Worm (Caenorhabditis elegans): ENCODE results near the gene F07C6.6.

F07C6.6 gene

DNA sequence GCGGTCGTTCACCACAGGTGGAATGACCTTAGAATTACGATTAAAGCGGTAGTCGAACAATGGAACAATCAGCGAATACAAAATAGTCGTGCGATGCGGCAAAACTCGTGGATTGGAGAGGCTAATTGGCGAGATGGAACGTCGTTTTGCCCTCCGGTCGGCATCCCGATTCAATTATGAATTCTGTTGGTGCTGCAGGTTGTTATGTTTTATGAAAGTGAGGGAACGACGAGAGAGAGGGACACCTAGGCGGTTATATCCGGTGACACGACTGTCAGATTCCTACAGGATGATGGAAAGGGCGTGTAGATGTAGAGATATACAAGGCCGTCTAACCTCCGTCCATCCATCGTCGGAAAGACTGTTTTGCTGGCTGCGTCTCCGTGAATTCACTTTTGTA is 24.0 kb downstream of the F07C6.6 start:
- no peak for TF ChIP-seq ama-1 (optimal IDR thresholded peaks at IDR 0.05)
- TF ChIP-seq hmg-4 (GFP tag; optimal IDR thresholded peaks at IDR 0.05): no peak
- no peak for TF ChIP-seq ceh-36 (tag; optimal IDR thresholded peaks at IDR 0.05)

DNA sequence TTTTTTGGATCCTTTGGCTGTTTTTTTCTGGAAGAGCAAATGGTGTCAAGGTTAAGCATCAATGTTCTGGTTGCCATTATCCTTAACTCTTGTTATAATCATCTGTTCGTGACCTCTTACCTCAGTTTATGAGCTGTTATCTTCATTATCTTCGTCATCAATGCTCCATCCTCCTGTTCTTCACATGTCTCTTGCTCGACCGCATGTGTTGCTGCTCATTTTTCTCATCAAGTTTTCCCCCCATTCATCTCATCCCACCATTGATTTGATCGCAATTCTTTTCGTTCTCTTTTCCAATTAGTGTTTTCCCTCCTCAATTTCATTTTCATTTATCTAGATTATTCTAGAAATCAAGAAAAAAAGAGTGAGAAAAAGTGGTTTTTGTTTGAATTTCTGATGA is 24.9 kb downstream of the F07C6.6 start:
- TF ChIP-seq ceh-36 (tag; optimal IDR thresholded peaks at IDR 0.05) (no peak), tbx-11 (GFP tag; IDR thresholded peaks at IDR 0.05) (no peak), ama-1 (optimal IDR thresholded peaks at IDR 0.05) (no peak), flt-1 (GFP tag; IDR thresholded peaks at IDR 0.05) (no peak), tbx-37 (GFP tag; conservative IDR thresholded peaks at IDR 0.05) (no peak), tra-4 (tag; optimal IDR thresholded peaks at IDR 0.05) (no peak), F13C5.2 (tag; optimal IDR thresholded peaks at IDR 0.05) (no peak), ceh-13 (GFP tag; optimal IDR thresholded peaks at IDR 0.05) (no peak), B0310.2 (tag; optimal IDR thresholded peaks at IDR 0.05) (no peak), hmbx-1 (tag; optimal IDR thresholded peaks at IDR 0.05) (no peak), scrt-1 (GFP tag; IDR thresholded peaks at IDR 0.05) (no peak), sea-1 (GFP tag; conservative IDR thresholded peaks at IDR 0.05) (no peak), pes-1 (GFP tag; IDR thresholded peaks at IDR 0.05) (no peak), aly-1 (tag; optimal IDR thresholded peaks at IDR 0.05) (no peak), hnd-1 (tag; optimal IDR thresholded peaks at IDR 0.05) (no peak), hmg-4 (GFP tag; optimal IDR thresholded peaks at IDR 0.05) (no peak), ets-7 (tag; optimal IDR thresholded peaks at IDR 0.05) (no peak)

- no peak for TF ChIP-seq flt-1 (GFP tag; IDR thresholded peaks at IDR 0.05)
- TF ChIP-seq hmg-4 (GFP tag; optimal IDR thresholded peaks at IDR 0.05): no peak
- TF ChIP-seq ceh-36 (tag; optimal IDR thresholded peaks at IDR 0.05): no peak
- TF ChIP-seq aly-1 (tag; optimal IDR thresholded peaks at IDR 0.05): no peak
- no peak for TF ChIP-seq F13C5.2 (tag; optimal IDR thresholded peaks at IDR 0.05)
- no peak for TF ChIP-seq hmbx-1 (tag; optimal IDR thresholded peaks at IDR 0.05)
- TF ChIP-seq ets-7 (tag; optimal IDR thresholded peaks at IDR 0.05): no peak
- TF ChIP-seq scrt-1 (GFP tag; IDR thresholded peaks at IDR 0.05): no peak
- TF ChIP-seq tbx-37 (GFP tag; conservative IDR thresholded peaks at IDR 0.05): no peak
- no peak for TF ChIP-seq pes-1 (GFP tag; IDR thresholded peaks at IDR 0.05)
- no peak for TF ChIP-seq B0310.2 (tag; optimal IDR thresholded peaks at IDR 0.05)
- no peak for TF ChIP-seq ama-1 (optimal IDR thresholded peaks at IDR 0.05)
- no peak for TF ChIP-seq hnd-1 (tag; optimal IDR thresholded peaks at IDR 0.05)
- TF ChIP-seq ceh-13 (GFP tag; optimal IDR thresholded peaks at IDR 0.05): no peak
- TF ChIP-seq sea-1 (GFP tag; conservative IDR thresholded peaks at IDR 0.05): no peak
Measured at ce11 chrIV:12825304-12825703, 32.7 kb downstream of the F07C6.6 start, which contains the start of gene M02B1.4. TSS of gene M02B1.4 (minus strand) at chrIV:12825312.

DNA sequence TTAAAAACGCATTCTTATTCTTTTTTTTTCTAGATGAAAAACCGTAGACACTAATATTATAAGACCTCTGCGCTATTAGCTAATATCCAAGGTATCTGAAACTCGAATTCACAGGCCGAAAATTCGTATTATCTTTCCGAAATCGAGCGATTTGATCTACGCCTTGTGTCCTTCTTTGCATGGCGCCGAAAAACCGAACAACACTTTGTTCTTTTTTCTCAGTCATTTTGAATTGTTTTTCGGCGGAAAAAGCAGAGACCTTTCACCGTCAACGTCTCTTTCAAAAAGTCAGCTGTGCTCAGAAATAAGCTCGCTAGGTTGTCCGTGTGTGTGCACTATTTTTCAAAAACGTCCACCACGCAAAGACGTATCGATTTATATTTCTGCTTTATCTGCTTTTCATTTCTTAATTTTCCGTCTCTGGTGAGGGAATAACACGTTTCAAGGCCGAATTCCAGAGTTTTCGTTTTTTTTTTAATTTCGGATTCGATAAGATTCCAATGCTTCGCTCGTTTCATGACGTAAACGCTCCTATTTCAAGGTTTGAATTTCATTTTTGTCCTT is 38.3 kb downstream of the F07C6.6 start:
- TF ChIP-seq ama-1 (optimal IDR thresholded peaks at IDR 0.05) (no peak), ets-7 (tag; optimal IDR thresholded peaks at IDR 0.05) (no peak), sea-1 (GFP tag; conservative IDR thresholded peaks at IDR 0.05) (no peak), ceh-13 (GFP tag; optimal IDR thresholded peaks at IDR 0.05) (no peak), aly-1 (tag; optimal IDR thresholded peaks at IDR 0.05) (no peak), flt-1 (GFP tag; IDR thresholded peaks at IDR 0.05) (no peak), B0310.2 (tag; optimal IDR thresholded peaks at IDR 0.05) (no peak), ceh-36 (tag; optimal IDR thresholded peaks at IDR 0.05) (no peak), tbx-37 (GFP tag; conservative IDR thresholded peaks at IDR 0.05) (no peak; the same call in 1 of the 2 replicates), hmbx-1 (tag; optimal IDR thresholded peaks at IDR 0.05) (no peak), tra-4 (tag; optimal IDR thresholded peaks at IDR 0.05) (no peak), hmg-4 (GFP tag; optimal IDR thresholded peaks at IDR 0.05) (no peak), F13C5.2 (tag; optimal IDR thresholded peaks at IDR 0.05) (no peak), pes-1 (GFP tag; IDR thresholded peaks at IDR 0.05) (no peak), tbx-11 (GFP tag; IDR thresholded peaks at IDR 0.05) (no peak)

- TF ChIP-seq pes-1 (GFP tag; IDR thresholded peaks at IDR 0.05) (no peak), sea-1 (GFP tag; conservative IDR thresholded peaks at IDR 0.05) (no peak), flt-1 (GFP tag; IDR thresholded peaks at IDR 0.05) (no peak), ceh-36 (tag; optimal IDR thresholded peaks at IDR 0.05) (no peak), hmg-4 (GFP tag; optimal IDR thresholded peaks at IDR 0.05) (no peak), ets-7 (tag; optimal IDR thresholded peaks at IDR 0.05) (no peak)
Measured at ce11 chrIV:12831609-12832500, 39.3 kb downstream of the F07C6.6 start.

DNA sequence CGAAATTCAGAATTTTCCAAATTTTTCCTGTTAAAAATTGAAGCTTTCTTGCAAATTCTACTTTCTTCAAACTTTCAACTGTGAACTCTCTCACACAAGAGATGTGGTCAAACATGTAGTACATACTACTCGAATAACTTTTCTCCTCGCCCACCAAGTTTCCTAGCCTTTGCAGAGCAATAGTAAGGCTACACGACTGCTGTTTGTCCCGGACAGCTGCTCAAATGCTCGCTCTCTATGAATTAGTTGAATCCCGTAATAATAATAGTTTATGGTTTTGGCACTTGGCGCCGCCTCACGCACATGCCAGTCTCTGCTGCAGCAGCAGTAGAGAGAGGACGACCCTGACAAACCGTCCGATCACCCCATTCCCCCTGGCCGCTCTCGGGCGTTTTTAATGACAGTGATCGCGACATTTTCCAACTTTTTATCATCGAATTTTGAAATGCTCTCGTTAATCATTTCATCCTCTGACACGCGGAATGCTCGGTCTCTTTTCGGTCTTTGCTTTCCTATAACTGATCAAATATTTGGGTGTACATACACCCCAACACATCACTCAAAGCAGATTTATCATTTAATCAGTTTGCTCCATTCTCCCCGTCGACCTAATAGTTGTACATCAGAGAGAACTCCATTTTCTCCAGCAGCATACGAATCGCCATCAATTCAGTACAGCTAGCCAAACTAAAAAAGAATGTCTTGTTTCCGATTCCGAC is 41.3 kb downstream of the F07C6.6 start:
- TF ChIP-seq ceh-36 (tag; optimal IDR thresholded peaks at IDR 0.05): no peak
- TF ChIP-seq scrt-1 (GFP tag; IDR thresholded peaks at IDR 0.05): no peak

ce11 chrIV:12834417-12834731 is 41.8 kb downstream of the F07C6.6 start:
- TF ChIP-seq ets-7 (tag; optimal IDR thresholded peaks at IDR 0.05) (no peak), ama-1 (optimal IDR thresholded peaks at IDR 0.05) (no peak), B0310.2 (tag; optimal IDR thresholded peaks at IDR 0.05) (no peak), flt-1 (GFP tag; IDR thresholded peaks at IDR 0.05) (no peak), ceh-13 (GFP tag; optimal IDR thresholded peaks at IDR 0.05) (no peak), pes-1 (GFP tag; IDR thresholded peaks at IDR 0.05) (no peak), scrt-1 (GFP tag; IDR thresholded peaks at IDR 0.05) (no peak), sea-1 (GFP tag; conservative IDR thresholded peaks at IDR 0.05) (no peak), hmbx-1 (tag; optimal IDR thresholded peaks at IDR 0.05) (no peak), tbx-11 (GFP tag; IDR thresholded peaks at IDR 0.05) (no peak), ceh-36 (tag; optimal IDR thresholded peaks at IDR 0.05) (no peak), F13C5.2 (tag; optimal IDR thresholded peaks at IDR 0.05) (no peak)
